Fruit fly (Drosophila melanogaster): ENCODE measurements around the gene Proc-R.

DNA sequence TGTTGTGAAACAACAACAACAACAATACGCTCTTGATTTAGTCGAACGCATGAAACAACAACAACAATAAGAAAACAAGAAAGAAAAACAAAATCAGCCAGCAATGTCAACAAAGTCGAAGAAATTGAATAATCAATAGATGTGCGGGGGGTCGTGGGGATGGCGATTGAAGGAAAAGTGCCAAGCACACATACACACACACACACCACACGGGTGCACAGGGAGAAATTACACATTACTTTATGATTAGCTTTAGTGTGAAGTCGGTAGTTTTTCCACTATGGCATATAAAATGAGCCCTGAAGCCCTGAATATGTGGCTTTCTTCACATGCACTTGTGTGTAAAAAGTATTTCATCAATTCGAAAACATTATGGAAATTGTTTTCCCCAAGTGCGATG is 14.8 kb upstream of the Proc-R start:
- TF ChIP-seq odd (GFP tag; optimal IDR thresholded peaks at IDR 0.05) (no peak), CG18262 (tag; optimal IDR thresholded peaks at IDR 0.05) (no peak), slou (GFP tag; optimal IDR thresholded peaks at IDR 0.05) (no peak)

Measured in whole organism, embryonic.